Fruit fly (Drosophila melanogaster): Measurements from ENCODE around the gene Sfp87B.

DNA sequence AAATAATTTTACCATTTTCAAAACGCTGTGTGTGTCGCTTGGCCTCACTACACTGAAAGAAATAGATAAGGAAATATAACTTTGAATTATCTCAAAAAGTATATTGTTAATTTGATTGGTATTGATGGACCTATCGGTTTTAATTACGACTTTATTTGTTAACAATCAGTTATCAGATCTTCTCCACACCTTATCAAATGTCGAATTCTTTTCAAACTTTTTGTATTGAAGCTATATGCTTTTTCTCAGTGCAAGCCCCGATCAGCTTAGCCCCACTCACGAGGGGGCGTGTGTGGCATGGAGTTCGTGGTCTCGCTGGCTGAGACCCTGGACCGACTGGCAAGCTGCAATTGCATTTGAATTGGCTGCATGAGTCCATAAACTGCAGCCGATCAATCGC, 24.3 kb downstream of the Sfp87B start:
- peak; percentile 73 for TF ChIP-seq CG8301 (tag; optimal IDR thresholded peaks at IDR 0.05)
- peak; percentile 39 for TF ChIP-seq CG8159 (tag; optimal IDR thresholded peaks at IDR 0.05)
